Worm (Caenorhabditis elegans) whole organism, early embryonic: ENCODE measurements around the gene W10C4.1.

Experiments
- B0310.2 ChIP-seq: sonication (generic microtip); optimal IDR thresholded peaks from 2 replicates; lab custom pipeline; 2016; ENCODE audit warnings: mild to moderate bottlenecking, missing genetic modification characterization, missing compliant biosample characterization
- F13C5.2 ChIP-seq: sonication (generic microtip); optimal IDR thresholded peaks from 2 replicates; lab custom pipeline; 2017; ENCODE audit warnings: mild to moderate bottlenecking, missing genetic modification characterization, inconsistent platforms, missing compliant biosample characterization
- aly-1 ChIP-seq: sonication (generic microtip); optimal IDR thresholded peaks from 2 replicates; lab custom pipeline; 2016; ENCODE audit warnings: missing genetic modification characterization, missing compliant biosample characterization
- ama-1 ChIP-seq: fragments of 150-350 bp; optimal IDR thresholded peaks from 2 replicates; lab custom pipeline; 2014
- ceh-13 ChIP-seq: fragments of 200-800 bp; sonication (Bioruptor generic); optimal IDR thresholded peaks from 2 replicates; lab custom pipeline; 2018; ENCODE audit warnings: mild to moderate bottlenecking, missing genetic modification characterization, missing compliant biosample characterization
- ceh-36 ChIP-seq: sonication (generic microtip); optimal IDR thresholded peaks from 2 replicates; lab custom pipeline; 2016; ENCODE audit warnings: missing genetic modification characterization, inconsistent platforms, missing compliant biosample characterization
- ets-7 ChIP-seq: sonication (generic microtip); optimal IDR thresholded peaks from 2 replicates; lab custom pipeline; 2016; ENCODE audit warnings: missing genotype, missing genetic modification characterization, missing compliant biosample characterization
- flt-1 ChIP-seq: fragments of 200-800 bp; sonication (Bioruptor generic); IDR thresholded peaks from 2 replicates; pipeline ENCODE4 v1.3.6; 2022; ENCODE audit warnings: missing genetic modification characterization, missing compliant biosample characterization
- hmbx-1 ChIP-seq: sonication (generic microtip); optimal IDR thresholded peaks from 2 replicates; lab custom pipeline; 2016; ENCODE audit warnings: mild to moderate bottlenecking, missing genetic modification characterization, missing compliant biosample characterization
- hnd-1 ChIP-seq: sonication (generic microtip); optimal IDR thresholded peaks from 2 replicates; lab custom pipeline; 2016; ENCODE audit warnings: missing genetic modification characterization, missing compliant biosample characterization
- pes-1 ChIP-seq: fragments of 200-800 bp; sonication (Bioruptor generic); IDR thresholded peaks from 2 replicates; pipeline ENCODE4 v1.3.6; 2022; ENCODE audit warnings: missing genetic modification reagents, missing genetic modification characterization, missing compliant biosample characterization
- scrt-1 ChIP-seq: fragments of 200-800 bp; sonication (Bioruptor generic); IDR thresholded peaks from 2 replicates; pipeline ENCODE4 v1.3.6; 2022; ENCODE audit warnings: missing genetic modification characterization, missing compliant biosample characterization
- tbx-11 ChIP-seq: fragments of 200-800 bp; sonication (Bioruptor generic); IDR thresholded peaks from 2 replicates; pipeline ENCODE4 v1.3.6; 2022; ENCODE audit warnings: missing genetic modification characterization, missing compliant biosample characterization
- tra-4 ChIP-seq: sonication (generic microtip); optimal IDR thresholded peaks from 2 replicates; lab custom pipeline; 2017; ENCODE audit warnings: missing genetic modification characterization, missing compliant biosample characterization

DNA sequence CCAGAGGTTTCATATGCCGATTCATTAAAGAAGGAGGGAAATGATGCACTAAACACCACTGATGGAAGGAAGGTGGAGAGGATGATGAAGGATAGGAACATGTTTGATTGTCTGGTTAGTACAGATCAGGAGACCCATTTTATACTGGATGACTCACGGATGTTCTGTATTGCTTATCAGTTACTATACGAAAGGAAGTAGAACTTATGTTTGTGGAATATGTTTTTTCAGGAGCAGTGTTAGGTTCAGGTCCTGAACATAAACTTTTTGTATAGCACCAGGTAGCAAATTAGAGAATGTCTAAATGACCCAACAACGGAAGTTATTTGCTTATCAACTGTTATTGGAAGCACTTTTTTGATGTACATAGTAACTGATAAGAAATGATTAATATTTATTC is 31.2 kb downstream of the W10C4.1 start, which contains the start of gene clec-148:
- TF ChIP-seq ama-1 (lab: Kevin White, UChicago), result no peak
- no peak for TF ChIP-seq F13C5.2 (tag; lab: Kevin White, UChicago)
- no peak for TF ChIP-seq B0310.2 (tag; lab: Kevin White, UChicago)
- TF ChIP-seq ets-7 (tag; lab: Kevin White, UChicago), result no peak
- no peak for TF ChIP-seq ceh-13 (GFP tag; lab: Kevin White, UChicago)
- TF ChIP-seq tbx-11 (GFP tag; lab: Robert Waterston, UW), result no peak
- TF ChIP-seq aly-1 (tag; lab: Kevin White, UChicago), result no peak
- TF ChIP-seq ceh-36 (tag; lab: Kevin White, UChicago), result no peak
- TF ChIP-seq scrt-1 (GFP tag; lab: Robert Waterston, UW), result no peak
- no peak for TF ChIP-seq hnd-1
- TF ChIP-seq pes-1 (GFP tag; lab: Robert Waterston, UW), result no peak
- no peak for TF ChIP-seq flt-1 (GFP tag; lab: Robert Waterston, UW)
- TF ChIP-seq tra-4 (tag; lab: Kevin White, UChicago), result no peak
- TF ChIP-seq hmbx-1 (tag; lab: Kevin White, UChicago), result no peak
